Worm (Caenorhabditis elegans): ENCODE measurements around the gene srsx-37.

- TF ChIP-seq rnt-1 (tag; optimal IDR thresholded peaks at IDR 0.05) (no peak), ceh-82 (tag; optimal IDR thresholded peaks at IDR 0.05) (no peak), zag-1 (tag; optimal IDR thresholded peaks at IDR 0.05) (no peak), lin-15B (tag; optimal IDR thresholded peaks at IDR 0.05) (no peak), nhr-12 (tag; optimal IDR thresholded peaks at IDR 0.05) (no peak), ama-1 (optimal IDR thresholded peaks at IDR 0.05) (no peak)
Measured at ce11 chrV:15241259-15241658, 17.7 kb downstream of the srsx-37 start, which contains the start of gene chil-12.

All from whole organism, L1 larva.